Fruit fly (Drosophila melanogaster): ENCODE measurements around the gene CG11570.

Gene CG11570

DNA sequence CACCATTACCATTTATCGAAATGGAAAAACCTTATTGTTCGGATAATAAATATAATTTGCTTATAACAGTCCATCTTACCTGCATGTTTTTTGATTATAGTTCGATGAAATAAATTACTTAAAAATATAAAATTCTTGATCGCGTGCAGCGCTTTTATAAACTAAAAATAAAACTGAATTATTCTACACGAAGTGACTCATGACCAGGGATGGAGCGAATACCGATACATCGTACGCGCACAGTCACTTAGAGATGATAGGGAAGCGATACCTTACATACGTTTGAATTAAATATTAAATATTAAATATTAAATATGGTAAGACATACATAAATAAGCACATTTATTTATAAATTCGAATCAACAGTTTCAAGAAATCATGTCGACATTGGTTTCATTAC lies 35.4 kb upstream of the CG11570 start, which contains the start of gene viaf (continued):
- TF ChIP-seq scrt (GFP tag; optimal IDR thresholded peaks at IDR 0.05) (no peak), wek (GFP tag; optimal IDR thresholded peaks at IDR 0.05) (no peak), dysf (GFP tag; IDR thresholded peaks at IDR 0.05) (peak; percentile 57; the same call in 2 of the 3 replicates), Sry-δ (GFP tag; optimal IDR thresholded peaks at IDR 0.05) (peak; percentile 83), chif (GFP tag; optimal IDR thresholded peaks at IDR 0.05) (no peak), gfzf (GFP tag; optimal IDR thresholded peaks at IDR 0.05) (peak; percentile 8), slou (GFP tag; optimal IDR thresholded peaks at IDR 0.05) (peak; percentile 27), Dbx (GFP tag; IDR thresholded peaks at IDR 0.05) (0 out of 3 replicates have a peak, but pooled peaks have one; percentile 39), CG11247 (GFP tag; IDR thresholded peaks at IDR 0.05) (peak; percentile 25; the same call in 1 of the 2 replicates), inv (GFP tag; IDR thresholded peaks at IDR 0.05; ENCODE audit: partially characterized antibody) (peak; percentile 90), CG12391 (tag; optimal IDR thresholded peaks at IDR 0.05) (peak; percentile 79), vvl (GFP tag; IDR thresholded peaks at IDR 0.05) (peak; percentile 77), CG16813 (GFP tag; IDR thresholded peaks at IDR 0.05; ENCODE audit: partially characterized antibody) (peak; percentile 90), tap (tag; optimal IDR thresholded peaks at IDR 0.05) (no peak), tin (GFP tag; optimal IDR thresholded peaks at IDR 0.05) (peak; percentile 56), lbe (GFP tag; optimal IDR thresholded peaks at IDR 0.05) (peak; percentile 48), CG7372 (GFP tag; IDR thresholded peaks at IDR 0.05) (peak; percentile 25; the same call in 1 of the 2 replicates), CG5245 (GFP tag; optimal IDR thresholded peaks at IDR 0.05) (peak; percentile 24), MBD-R2 (GFP tag; IDR thresholded peaks at IDR 0.05) (peak; percentile 81), CG12659 (GFP tag; optimal IDR thresholded peaks at IDR 0.05) (peak; percentile 78), tx (GFP tag; optimal IDR thresholded peaks at IDR 0.05) (no peak), danr (GFP tag; IDR thresholded peaks at IDR 0.05) (no peak), CG10366 (GFP tag; IDR thresholded peaks at IDR 0.05) (peak; percentile 55), az2 (GFP tag; optimal IDR thresholded peaks at IDR 0.05) (peak; percentile 53), Jarid2 (GFP tag; optimal IDR thresholded peaks at IDR 0.05) (peak; percentile 25), CG18619 (GFP tag; optimal IDR thresholded peaks at IDR 0.05) (no peak), prd (optimal IDR thresholded peaks at IDR 0.05) (no peak), prd (GFP tag; IDR thresholded peaks at IDR 0.05) (peak; percentile 53), CG3995 (GFP tag; optimal IDR thresholded peaks at IDR 0.05) (peak; percentile 95), Hmr (GFP tag; optimal IDR thresholded peaks at IDR 0.05) (no peak), CG7963 (GFP tag; IDR thresholded peaks at IDR 0.05; ENCODE audit: partially characterized antibody) (peak; percentile 92), Hr3 (GFP tag; optimal IDR thresholded peaks at IDR 0.05) (peak; percentile 64), CG15696 (tag; optimal IDR thresholded peaks at IDR 0.05) (peak; percentile 45), CG12219 (GFP tag; optimal IDR thresholded peaks at IDR 0.05) (no peak), Doc3 (GFP tag; IDR thresholded peaks at IDR 0.05; ENCODE audit: partially characterized antibody) (peak; percentile 91), CG10462 (GFP tag; optimal IDR thresholded peaks at IDR 0.05) (peak; percentile 23), knrl (GFP tag; IDR thresholded peaks at IDR 0.05; ENCODE audit: partially characterized antibody) (peak; percentile 96), mld (GFP tag; IDR thresholded peaks at IDR 0.05; ENCODE audit: partially characterized antibody) (peak; percentile 85; the same call in 1 of the 3 replicates), lola (GFP tag; optimal IDR thresholded peaks at IDR 0.05) (no peak), kay (GFP tag; optimal IDR thresholded peaks at IDR 0.05) (peak; percentile 99), fd96Cb (tag; optimal IDR thresholded peaks at IDR 0.05) (peak; percentile 22), CG6791 (GFP tag; IDR thresholded peaks at IDR 0.05; ENCODE audit: partially characterized antibody) (peak; percentile 95), CG13775 (GFP tag; optimal IDR thresholded peaks at IDR 0.05) (peak; percentile 33), CG2712 (tag; optimal IDR thresholded peaks at IDR 0.05) (peak; percentile 79), nerfin-2 (GFP tag; IDR thresholded peaks at IDR 0.05; ENCODE audit: partially characterized antibody) (peak; percentile 63), Sox102F (GFP tag; optimal IDR thresholded peaks at IDR 0.05) (peak; percentile 51), fd3F (GFP tag; optimal IDR thresholded peaks at IDR 0.05) (peak; percentile 30), chn (GFP tag; optimal IDR thresholded peaks at IDR 0.05) (peak; percentile 1), Dp (GFP tag; optimal IDR thresholded peaks at IDR 0.05) (peak; percentile 43)

Data from whole organism, embryonic.